Worm (Caenorhabditis elegans): ENCODE data around the gene mfsd-12.

- TF ChIP-seq ceh-18 (tag; optimal IDR thresholded peaks at IDR 0.05) (no peak), pat-9 (tag; optimal IDR thresholded peaks at IDR 0.05) (no peak), fkh-10 (GFP tag; optimal IDR thresholded peaks at IDR 0.05) (no peak), K09A11.1 (tag; optimal IDR thresholded peaks at IDR 0.05; ENCODE audit: insufficient read depth) (no peak), pha-4 (tag; optimal IDR thresholded peaks at IDR 0.05) (no peak), pha-2 (tag; optimal IDR thresholded peaks at IDR 0.05) (no peak), ceh-24 (tag; optimal IDR thresholded peaks at IDR 0.05) (no peak)
These were observed 8.8 kb downstream of the mfsd-12 start for ce11 chrX:4676702-4677101.
